Worm (Caenorhabditis elegans) whole organism, young adult: Measurements from ENCODE around the gene nlp-32.

Experiments used
- B0261.1 ChIP-seq: sonication (generic microtip); optimal IDR thresholded peaks from 2 replicates; lab custom pipeline; 2016; ENCODE audit warnings: mild to moderate bottlenecking, missing genetic modification characterization, moderate library complexity, missing compliant biosample characterization
- F23B12.7 ChIP-seq: sonication (generic microtip); optimal IDR thresholded peaks from 2 replicates; lab custom pipeline; 2017; ENCODE audit warnings: missing genetic modification characterization, mild to moderate bottlenecking, missing compliant biosample characterization, antibody characterized with exemption, moderate library complexity; ENCODE audit not compliant: insufficient read depth
- F33H1.4 ChIP-seq: fragments of 200-800 bp; sonication (Bioruptor generic); IDR thresholded peaks from 2 replicates; pipeline ENCODE4 v1.3.6; 2022; ENCODE audit warnings: missing genetic modification reagents, missing genetic modification characterization, missing compliant biosample characterization
- F39B2.1 ChIP-seq: fragments of 200-800 bp; sonication (Bioruptor generic); IDR thresholded peaks from 2 replicates; pipeline ENCODE4 v1.3.6; 2022; ENCODE audit warnings: missing genetic modification reagents, missing genetic modification characterization, missing compliant biosample characterization
- Y53G8AR.9 ChIP-seq: fragments of 200-800 bp; sonication (Bioruptor generic); conservative IDR thresholded peaks from 2 replicates; pipeline ENCODE4 v1.3.6; 2022; ENCODE audit warnings: missing genetic modification reagents, missing genetic modification characterization, missing compliant biosample characterization
- Y67H2A.10 ChIP-seq: fragments of 200-800 bp; sonication (Bioruptor generic); conservative IDR thresholded peaks from 2 replicates; pipeline ENCODE4 v1.3.6; 2022; ENCODE audit warnings: missing genetic modification reagents, missing genetic modification characterization, missing compliant biosample characterization
- akir-1 ChIP-seq: fragments of 200-800 bp; sonication (Bioruptor generic); optimal IDR thresholded peaks from 2 replicates; lab custom pipeline; 2018; ENCODE audit warnings: mild to moderate bottlenecking, missing genetic modification characterization, moderate library complexity, missing compliant biosample characterization
- bed-1 ChIP-seq: fragments of 200-800 bp; sonication (Bioruptor generic); IDR thresholded peaks from 2 replicates; pipeline ENCODE4 v1.3.6; 2022; ENCODE audit warnings: missing genetic modification reagents, missing genetic modification characterization, missing compliant biosample characterization
- cebp-1 ChIP-seq, 2 experiments: fragments of 200-800 bp in 1 of 2; sonication (Bioruptor generic) in 1 of 2; sonication (generic microtip) in 1 of 2; IDR thresholded peaks in 1 of 2; optimal IDR thresholded peaks in 1 of 2; 2 replicates each; pipeline versions ENCODE4 v1.3.6 to Lab custom; 2017 to 2022; ENCODE audit warnings: missing compliant biosample characterization in 2 of 2, missing genetic modification characterization in 2 of 2, mild to moderate bottlenecking in 1 of 2, missing genetic modification reagents in 1 of 2, moderate library complexity in 1 of 2
- ceh-27 ChIP-seq: fragments of 200-800 bp; sonication (Bioruptor generic); optimal IDR thresholded peaks from 2 replicates; lab custom pipeline; 2018; ENCODE audit warnings: mild to moderate bottlenecking, missing genetic modification characterization, moderate library complexity, missing compliant biosample characterization
- ceh-40 ChIP-seq: fragments of 200-800 bp; sonication (Bioruptor generic); IDR thresholded peaks from 2 replicates; pipeline ENCODE4 v1.3.6; 2022; ENCODE audit warnings: missing genetic modification characterization, missing compliant biosample characterization
- hmg-1.2 ChIP-seq: fragments of 200-800 bp; sonication (Bioruptor generic); IDR thresholded peaks from 2 replicates; pipeline ENCODE4 v1.3.6; 2022; ENCODE audit warnings: missing genetic modification reagents, missing genetic modification characterization, missing compliant biosample characterization
- let-526 ChIP-seq: fragments of 200-800 bp; sonication (Bioruptor generic); IDR thresholded peaks from 2 replicates; pipeline ENCODE4 v1.3.6; 2022; ENCODE audit warnings: missing genetic modification reagents, missing genetic modification characterization, missing compliant biosample characterization
- lir-1 ChIP-seq: fragments of 200-800 bp; sonication (Bioruptor generic); conservative IDR thresholded peaks from 2 replicates; pipeline ENCODE4 v1.3.6; 2022; ENCODE audit warnings: missing genetic modification reagents, missing genetic modification characterization, missing compliant biosample characterization
- madf-6 ChIP-seq: fragments of 200-800 bp; sonication (Bioruptor generic); IDR thresholded peaks from 2 replicates; pipeline ENCODE4 v1.3.6; 2022; ENCODE audit warnings: missing genetic modification reagents, missing genetic modification characterization, missing compliant biosample characterization
- mel-28 ChIP-seq: sonication (generic microtip); optimal IDR thresholded peaks from 2 replicates; lab custom pipeline; 2016; ENCODE audit warnings: borderline replicate concordance, mild to moderate bottlenecking, missing genetic modification characterization, missing compliant biosample characterization
- mes-4 ChIP-seq: sonication (generic microtip); optimal IDR thresholded peaks from 2 replicates; lab custom pipeline; 2016; ENCODE audit warnings: missing genotype, missing genetic modification characterization, missing compliant biosample characterization
- nhr-179 ChIP-seq: sonication (generic microtip); optimal IDR thresholded peaks from 2 replicates; lab custom pipeline; 2016; ENCODE audit warnings: mild to moderate bottlenecking, missing genetic modification characterization, missing compliant biosample characterization
- pha-4 ChIP-seq: fragments of 150-350 bp; sonication (generic microtip); optimal IDR thresholded peaks from 2 replicates; lab custom pipeline; 2014; ENCODE audit warnings: missing biosample characterization, missing genetic modification reagents, missing genetic modification characterization
- tbp1 ChIP-seq: fragments of 200-800 bp; sonication (Bioruptor generic); optimal IDR thresholded peaks from 2 replicates; lab custom pipeline; 2018; ENCODE audit warnings: mild to moderate bottlenecking, missing genetic modification characterization, missing compliant biosample characterization
- unc-130 ChIP-seq: sonication (generic microtip); optimal IDR thresholded peaks from 2 replicates; lab custom pipeline; 2016; ENCODE audit warnings: missing genetic modification reagents, missing genetic modification characterization, missing compliant biosample characterization
- unc-62 ChIP-seq: fragments of 150-350 bp; optimal IDR thresholded peaks from 2 replicates; lab custom pipeline; 2014; ENCODE audit warnings: missing biosample characterization, missing genetic modification reagents, missing genetic modification characterization
- zfh-2 ChIP-seq: fragments of 200-800 bp; sonication (Bioruptor generic); conservative IDR thresholded peaks from 2 replicates; pipeline ENCODE4 v1.3.6; 2022; ENCODE audit warnings: missing genetic modification reagents, missing genetic modification characterization, missing compliant biosample characterization
- zim-3 ChIP-seq: sonication (generic microtip); optimal IDR thresholded peaks from 2 replicates; lab custom pipeline; 2017; ENCODE audit warnings: mild to moderate bottlenecking, missing genetic modification characterization, moderate library complexity, missing compliant biosample characterization
- ztf-3 ChIP-seq: fragments of 200-800 bp; sonication (Bioruptor generic); optimal IDR thresholded peaks from 2 replicates; lab custom pipeline; 2018; ENCODE audit warnings: mild to moderate bottlenecking, missing genetic modification characterization, missing compliant biosample characterization
- ztf-6 ChIP-seq: fragments of 200-800 bp; sonication (Bioruptor generic); IDR thresholded peaks from 2 replicates; pipeline ENCODE4 v1.3.6; 2022; ENCODE audit warnings: missing genetic modification reagents, missing genetic modification characterization, missing compliant biosample characterization

Gene nlp-32

DNA sequence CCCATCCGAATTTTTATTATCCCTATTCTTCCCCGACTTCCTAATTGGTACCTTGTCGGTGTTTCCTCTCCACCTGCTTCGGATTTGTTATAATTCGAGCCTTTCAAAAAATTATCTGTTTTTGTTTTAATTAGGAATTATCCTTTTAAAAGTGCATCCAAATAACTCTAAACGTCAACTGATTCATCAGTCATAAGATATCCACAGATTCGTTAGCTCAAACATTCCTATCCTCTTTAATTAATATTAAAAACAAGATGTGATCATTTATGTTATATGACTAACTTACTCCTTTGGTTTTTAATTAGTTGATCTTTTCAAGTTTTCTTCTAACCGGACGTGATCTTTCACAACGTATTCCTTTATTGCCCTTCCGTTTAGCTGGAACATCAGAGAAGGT is 39.5 kb downstream of the nlp-32 start:
- TF ChIP-seq cebp-1 (GFP tag; IDR thresholded peaks at IDR 0.05; lab: Robert Waterston, UW) (no peak), cebp-1 (tag; optimal IDR thresholded peaks at IDR 0.05; lab: Kevin White, UChicago) (no peak), zim-3 (tag; lab: Kevin White, UChicago) (no peak), unc-62 (no peak), Y53G8AR.9 (GFP tag; lab: Robert Waterston, UW) (no peak), mel-28 (tag; lab: Kevin White, UChicago) (no peak), ztf-6 (GFP tag; lab: Robert Waterston, UW) (no peak), B0261.1 (tag; lab: Kevin White, UChicago) (no peak), nhr-179 (no peak), F23B12.7 (tag; lab: Kevin White, UChicago) (no peak), let-526 (GFP tag; lab: Robert Waterston, UW) (no peak), Y67H2A.10 (no peak), F33H1.4 (no peak), lir-1 (no peak), ceh-40 (no peak), pha-4 (tag; lab: Kevin White, UChicago) (no peak)

- TF ChIP-seq hmg-1.2 (GFP tag; lab: Robert Waterston, UW), result peak; percentile 22
- peak; percentile 39 for TF ChIP-seq ceh-27 (GFP tag; lab: Kevin White, UChicago)
- peak; percentile 66 for TF ChIP-seq akir-1 (GFP tag; lab: Kevin White, UChicago)
- peak; percentile 56; the same call in 1 of the 2 replicates for TF ChIP-seq lir-1
- TF ChIP-seq ztf-3, result peak; percentile 59
Observed at ce11 chrIII:445515-445914, 40.8 kb downstream of the nlp-32 start.

ce11 chrIII:444101-444500 is 42.2 kb downstream of the nlp-32 start, which contains the start of gene Y55B1BR.8:
Gene Y55B1BR.8 (plus strand): TSS chrIII:444401.
- no peak for TF ChIP-seq unc-130 (GFP tag; lab: Kevin White, UChicago)
- TF ChIP-seq mes-4 (tag; lab: Kevin White, UChicago), result no peak
- no peak for TF ChIP-seq bed-1 (GFP tag; lab: Robert Waterston, UW)

ce11 chrIII:439926-440325 is 46.4 kb downstream of the nlp-32 start, which contains the start of gene affl-1:
Gene affl-1 (plus strand): TSS chrIII:440226.
- no peak for TF ChIP-seq tbp1

DNA sequence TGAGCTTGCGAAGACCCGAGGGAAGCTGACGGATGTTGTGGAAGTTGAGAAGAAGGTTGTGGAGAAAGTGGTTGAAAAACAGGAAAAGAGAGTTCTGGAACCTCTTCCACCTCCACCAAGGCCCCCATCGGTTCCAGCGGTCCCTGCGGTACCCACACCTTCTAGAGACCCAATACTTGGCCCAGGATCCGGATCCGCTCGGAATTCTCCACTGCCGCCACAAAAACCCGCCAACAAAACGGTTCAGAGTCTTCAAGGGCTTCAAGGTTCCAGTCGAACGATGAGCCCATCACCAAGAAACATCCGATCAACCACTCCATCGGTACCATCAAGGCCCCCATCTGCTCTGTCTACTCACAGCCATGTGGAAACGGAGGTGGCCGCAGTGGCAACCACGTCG is 49.3 kb downstream of the nlp-32 start:
- TF ChIP-seq madf-6 (GFP tag; lab: Robert Waterston, UW) (no peak), F39B2.1 (GFP tag; lab: Robert Waterston, UW) (no peak), zfh-2 (GFP tag; lab: Robert Waterston, UW) (peak; percentile 70)
- TF ChIP-seq, all 124 proteins: peak for 1
